Worm (Caenorhabditis elegans) whole organism, early embryonic: ENCODE data around the gene txbp-3.

Experiments used
- B0310.2 ChIP-seq: sonication (generic microtip); optimal IDR thresholded peaks from 2 replicates; lab custom pipeline; 2016; ENCODE audit warnings: mild to moderate bottlenecking, missing genetic modification characterization, missing compliant biosample characterization
- F13C5.2 ChIP-seq: sonication (generic microtip); optimal IDR thresholded peaks from 2 replicates; lab custom pipeline; 2017; ENCODE audit warnings: mild to moderate bottlenecking, missing genetic modification characterization, inconsistent platforms, missing compliant biosample characterization
- aly-1 ChIP-seq: sonication (generic microtip); optimal IDR thresholded peaks from 2 replicates; lab custom pipeline; 2016; ENCODE audit warnings: missing genetic modification characterization, missing compliant biosample characterization
- ama-1 ChIP-seq: fragments of 150-350 bp; optimal IDR thresholded peaks from 2 replicates; lab custom pipeline; 2014
- ceh-13 ChIP-seq: fragments of 200-800 bp; sonication (Bioruptor generic); optimal IDR thresholded peaks from 2 replicates; lab custom pipeline; 2018; ENCODE audit warnings: mild to moderate bottlenecking, missing genetic modification characterization, missing compliant biosample characterization
- ceh-36 ChIP-seq: sonication (generic microtip); optimal IDR thresholded peaks from 2 replicates; lab custom pipeline; 2016; ENCODE audit warnings: missing genetic modification characterization, inconsistent platforms, missing compliant biosample characterization
- ets-7 ChIP-seq: sonication (generic microtip); optimal IDR thresholded peaks from 2 replicates; lab custom pipeline; 2016; ENCODE audit warnings: missing genotype, missing genetic modification characterization, missing compliant biosample characterization
- flt-1 ChIP-seq: fragments of 200-800 bp; sonication (Bioruptor generic); IDR thresholded peaks from 2 replicates; pipeline ENCODE4 v1.3.6; 2022; ENCODE audit warnings: missing genetic modification characterization, missing compliant biosample characterization
- hmbx-1 ChIP-seq: sonication (generic microtip); optimal IDR thresholded peaks from 2 replicates; lab custom pipeline; 2016; ENCODE audit warnings: mild to moderate bottlenecking, missing genetic modification characterization, missing compliant biosample characterization
- hmg-4 ChIP-seq: fragments of 200-800 bp; sonication (Bioruptor generic); optimal IDR thresholded peaks from 2 replicates; lab custom pipeline; 2018; ENCODE audit warnings: mild to moderate bottlenecking, missing genetic modification characterization, missing compliant biosample characterization
- hnd-1 ChIP-seq: sonication (generic microtip); optimal IDR thresholded peaks from 2 replicates; lab custom pipeline; 2016; ENCODE audit warnings: missing genetic modification characterization, missing compliant biosample characterization
- pes-1 ChIP-seq: fragments of 200-800 bp; sonication (Bioruptor generic); IDR thresholded peaks from 2 replicates; pipeline ENCODE4 v1.3.6; 2022; ENCODE audit warnings: missing genetic modification reagents, missing genetic modification characterization, missing compliant biosample characterization
- scrt-1 ChIP-seq: fragments of 200-800 bp; sonication (Bioruptor generic); IDR thresholded peaks from 2 replicates; pipeline ENCODE4 v1.3.6; 2022; ENCODE audit warnings: missing genetic modification characterization, missing compliant biosample characterization
- sea-1 ChIP-seq: fragments of 200-800 bp; sonication (Bioruptor generic); conservative IDR thresholded peaks from 2 replicates; pipeline ENCODE4 v1.3.6; 2022; ENCODE audit warnings: missing genetic modification characterization, missing compliant biosample characterization
- tbx-11 ChIP-seq: fragments of 200-800 bp; sonication (Bioruptor generic); IDR thresholded peaks from 2 replicates; pipeline ENCODE4 v1.3.6; 2022; ENCODE audit warnings: missing genetic modification characterization, missing compliant biosample characterization
- tbx-37 ChIP-seq: fragments of 200-800 bp; sonication (Bioruptor generic); conservative IDR thresholded peaks from 2 replicates; pipeline ENCODE4 v1.3.6; 2022; ENCODE audit warnings: missing genetic modification reagents, missing genetic modification characterization, missing compliant biosample characterization
- tra-4 ChIP-seq: sonication (generic microtip); optimal IDR thresholded peaks from 2 replicates; lab custom pipeline; 2017; ENCODE audit warnings: missing genetic modification characterization, missing compliant biosample characterization

The txbp-3 gene

DNA sequence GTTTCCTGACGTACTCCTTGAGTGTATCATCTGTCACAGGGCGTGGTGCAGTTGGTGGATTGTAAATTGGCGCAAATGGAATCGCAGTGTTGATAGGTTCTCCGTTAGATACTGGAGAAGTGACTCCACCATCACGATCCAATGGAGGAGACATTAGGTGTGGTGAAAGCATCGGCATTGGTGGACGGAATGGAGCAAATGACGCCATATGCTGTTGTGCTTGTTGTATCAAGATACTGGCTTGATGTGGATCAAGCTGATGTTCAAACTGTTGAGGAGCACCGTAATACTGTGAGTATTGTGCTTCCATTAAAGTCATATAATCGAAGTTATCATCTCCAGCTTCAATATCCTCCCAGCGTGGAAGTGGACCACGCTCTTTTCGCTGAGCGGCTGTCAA is 34.8 kb downstream of the txbp-3 start:
- TF ChIP-seq tbx-37 (GFP tag; lab: Robert Waterston, UW) (no peak), B0310.2 (no peak), ceh-13 (GFP tag; lab: Kevin White, UChicago) (no peak), ets-7 (tag; lab: Kevin White, UChicago) (no peak), tra-4 (no peak), flt-1 (GFP tag; lab: Robert Waterston, UW) (no peak), ama-1 (no peak), aly-1 (tag; lab: Kevin White, UChicago) (no peak)

DNA sequence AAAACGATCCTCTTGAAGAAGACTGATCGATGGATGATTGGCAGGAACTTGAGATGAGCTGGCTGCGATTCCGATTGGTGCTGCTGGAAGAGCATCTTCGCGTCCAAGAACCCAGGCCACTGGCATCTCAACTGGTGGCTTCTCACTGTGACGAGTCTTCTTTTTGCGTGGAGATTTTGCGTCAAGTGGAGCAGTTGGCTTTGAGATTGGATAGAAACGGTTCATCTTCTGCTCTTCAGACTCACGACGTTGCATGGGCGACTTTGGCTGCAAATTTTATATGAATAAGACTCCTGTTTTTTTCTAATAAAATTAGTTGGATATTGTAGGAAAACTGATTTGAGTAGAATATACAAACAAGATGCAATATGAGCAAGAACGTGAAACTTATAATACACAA is 36.5 kb downstream of the txbp-3 start:
- TF ChIP-seq B0310.2 (no peak), tra-4 (no peak)

DNA sequence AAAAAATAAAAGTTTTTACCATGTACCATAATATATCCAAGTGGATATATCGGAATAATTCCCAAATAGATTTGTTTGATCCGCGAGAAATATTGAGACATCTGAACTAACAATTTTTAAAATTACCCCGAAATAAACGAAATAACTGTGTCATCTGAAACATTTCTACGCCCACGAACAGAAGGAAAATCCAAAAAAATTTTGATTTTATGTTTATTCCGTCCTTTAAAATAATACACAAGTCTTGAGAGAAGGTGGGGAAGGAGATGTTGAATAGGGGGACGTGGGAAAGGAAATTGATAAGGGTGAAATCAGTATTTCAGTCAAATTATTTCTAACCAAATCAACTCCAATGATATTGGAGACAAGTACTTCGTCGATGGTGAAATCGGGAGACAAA is 38.5 kb downstream of the txbp-3 start, which contains the start of gene R144.11:
Gene R144.11 (minus strand): TSS at position 101 of the 400 bp plus-strand sequence.
- TF ChIP-seq pes-1: no peak
- no peak for TF ChIP-seq tbx-37 (GFP tag; lab: Robert Waterston, UW)
- no peak for TF ChIP-seq hnd-1 (tag; lab: Kevin White, UChicago)
- no peak for TF ChIP-seq hmg-4
- TF ChIP-seq tbx-11: no peak
- TF ChIP-seq B0310.2: no peak

DNA sequence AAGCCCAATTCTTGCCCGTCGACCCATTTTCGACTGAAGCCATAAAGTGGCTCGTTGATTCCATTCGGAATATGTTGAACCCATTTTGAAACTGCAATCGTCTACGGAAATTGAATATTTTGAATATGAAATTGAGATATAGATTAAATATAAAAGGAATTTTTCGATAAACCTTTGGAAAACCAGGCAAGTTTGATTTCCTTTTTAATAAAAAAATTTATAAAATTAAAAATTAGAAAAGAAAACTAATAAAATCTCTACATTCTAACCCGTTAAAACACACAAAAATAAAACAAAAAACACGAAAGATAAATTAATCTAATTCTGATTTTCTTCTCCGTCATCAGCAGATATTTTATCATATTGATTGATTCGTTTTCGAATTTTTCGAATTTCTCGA is 40.4 kb downstream of the txbp-3 start, which contains the start of gene R144.12:
Gene R144.12 (minus strand): TSS at position 101 of the 400 bp plus-strand sequence.
- no peak for TF ChIP-seq flt-1 (GFP tag; lab: Robert Waterston, UW)

DNA sequence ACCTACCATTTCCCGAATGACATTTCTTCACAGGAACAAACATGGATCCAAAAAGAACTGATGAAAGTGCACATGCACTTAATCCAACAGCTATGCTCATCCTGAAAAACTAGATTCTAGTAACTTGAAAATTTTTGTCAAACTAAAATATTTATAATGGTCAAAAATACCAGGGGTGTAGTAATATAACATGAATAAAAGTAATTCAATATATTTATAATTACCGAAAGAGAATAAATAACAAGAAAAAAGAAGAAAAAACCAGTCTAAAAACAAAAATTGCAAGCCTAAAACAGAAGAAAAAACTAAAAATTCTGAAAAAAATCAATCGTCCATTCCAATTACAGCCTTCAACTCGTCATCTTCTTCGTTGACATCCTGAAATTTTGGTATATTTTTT is 42.6 kb downstream of the txbp-3 start, which contains the start of gene R144.6:
Gene R144.6 (minus strand): TSS at position 101 of the 400 bp plus-strand sequence.
- TF ChIP-seq hmg-4 (no peak), flt-1 (GFP tag; lab: Robert Waterston, UW) (no peak), tra-4 (no peak), pes-1 (no peak), tbx-11 (no peak), F13C5.2 (tag; lab: Kevin White, UChicago) (no peak), hnd-1 (tag; lab: Kevin White, UChicago) (no peak), ceh-13 (GFP tag; lab: Kevin White, UChicago) (no peak), sea-1 (no peak), ceh-36 (tag; lab: Kevin White, UChicago) (no peak), scrt-1 (no peak), tbx-37 (GFP tag; lab: Robert Waterston, UW) (no peak), hmbx-1 (tag; lab: Kevin White, UChicago) (no peak), aly-1 (tag; lab: Kevin White, UChicago) (no peak), B0310.2 (no peak), ets-7 (tag; lab: Kevin White, UChicago) (no peak), ama-1 (no peak)

DNA sequence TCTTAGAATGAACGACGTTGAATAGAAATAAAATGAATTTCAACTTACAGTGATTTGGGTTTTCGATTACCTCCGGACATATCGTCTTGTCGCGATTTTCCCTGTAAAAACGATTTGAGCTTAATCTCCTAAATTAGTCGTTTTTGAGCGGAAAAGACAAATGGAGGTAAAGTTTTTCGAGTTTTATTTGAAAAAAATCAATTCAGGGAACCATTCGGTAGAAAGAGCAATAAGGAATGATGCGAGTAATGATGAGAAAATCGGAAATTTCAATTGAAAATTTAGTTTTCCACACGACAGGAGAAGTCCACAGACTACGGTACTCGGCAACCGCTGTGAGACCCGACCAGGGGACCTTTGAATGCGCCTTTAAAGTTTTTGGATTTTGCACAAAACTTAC is 45.0 kb downstream of the txbp-3 start, which contains the start of gene R144.10:
Gene R144.10 (minus strand): TSS at position 101 of the 400 bp plus-strand sequence.
- TF ChIP-seq ets-7 (tag; lab: Kevin White, UChicago): no peak
- TF ChIP-seq tra-4: no peak
- TF ChIP-seq B0310.2: no peak
- no peak for TF ChIP-seq aly-1 (tag; lab: Kevin White, UChicago)
- TF ChIP-seq flt-1 (GFP tag; lab: Robert Waterston, UW): no peak
- TF ChIP-seq hnd-1 (tag; lab: Kevin White, UChicago): no peak
- TF ChIP-seq tbx-11: no peak
- no peak for TF ChIP-seq pes-1

DNA sequence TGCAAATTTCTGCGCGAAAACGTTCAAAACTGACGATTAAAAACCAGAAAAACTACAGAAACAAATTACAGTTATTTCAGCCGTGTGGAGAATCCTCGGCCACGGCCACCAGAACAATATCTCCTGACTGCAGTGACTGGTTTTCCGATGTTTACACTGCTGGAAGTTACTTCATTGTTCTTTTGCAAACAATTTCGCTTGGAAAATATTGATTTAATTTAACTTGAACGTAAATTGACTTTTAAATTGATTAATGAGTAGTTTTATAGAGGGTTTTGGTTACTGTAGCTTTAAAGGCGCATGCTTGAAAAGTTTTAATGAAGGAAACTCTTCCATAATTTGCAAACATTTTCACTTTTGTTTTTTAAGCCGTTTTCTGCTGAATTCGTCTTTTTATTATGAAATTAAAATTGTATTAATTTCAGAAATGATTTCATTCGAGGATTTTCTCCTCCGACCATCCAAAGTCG is 48.3 kb downstream of the txbp-3 start, which contains the start of gene smcr-8:
Gene smcr-8 (plus strand): TSS at position 420 of the 470 bp plus-strand sequence.
- no peak for TF ChIP-seq ceh-36 (tag; lab: Kevin White, UChicago)
- no peak for TF ChIP-seq pes-1

DNA sequence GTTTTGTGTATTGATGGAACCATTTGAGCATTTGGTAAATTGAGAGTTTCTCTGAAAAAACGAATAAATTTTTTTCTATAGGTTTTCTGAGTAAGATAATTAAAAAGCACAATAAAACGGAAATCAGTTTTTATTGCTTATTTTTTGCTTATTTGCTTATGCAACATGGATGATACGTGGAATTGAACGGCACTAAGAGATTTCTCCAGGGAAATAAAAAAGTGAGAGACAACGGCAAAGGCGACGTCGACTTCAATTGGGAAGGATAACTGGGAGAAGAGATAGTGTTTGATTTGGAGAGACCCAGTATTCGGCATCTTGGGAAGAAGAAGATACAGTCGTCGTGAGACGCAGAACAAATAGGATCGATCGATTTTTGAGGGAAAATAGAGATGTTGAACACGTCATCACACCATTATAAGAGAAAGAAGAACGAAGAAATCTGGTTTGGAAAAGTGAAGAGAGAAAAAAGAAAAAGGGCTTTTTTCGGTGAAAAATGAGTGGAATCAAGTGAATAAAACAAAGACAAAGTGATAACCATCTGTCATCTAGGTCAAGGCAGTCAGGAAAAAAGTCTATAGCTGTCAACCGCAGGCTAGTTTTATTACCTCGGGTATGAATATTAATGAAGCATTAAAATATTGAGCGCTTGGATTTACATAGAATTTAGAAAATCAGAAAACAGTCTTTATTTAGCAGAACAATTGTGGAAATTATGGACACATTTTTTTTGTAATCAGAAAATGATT is 49.0 kb downstream of the txbp-3 start, which contains the start of gene tmem-131:
Gene tmem-131 (minus strand): TSS at position 51 of the 749 bp plus-strand sequence.
- TF ChIP-seq ets-7 (tag; lab: Kevin White, UChicago) (no peak), tbx-11 (no peak), hmbx-1 (tag; lab: Kevin White, UChicago) (no peak), flt-1 (GFP tag; lab: Robert Waterston, UW) (no peak), ama-1 (no peak), pes-1 (no peak), hnd-1 (tag; lab: Kevin White, UChicago) (no peak), hmg-4 (no peak)
